Worm (Caenorhabditis elegans) whole organism, L2 larva: ENCODE measurements around the gene F13H10.9.

Experiments used
- egl-27 ChIP-seq: sonication (generic microtip); optimal IDR thresholded peaks from 3 replicates; lab custom pipeline; 2017; ENCODE audit warnings: missing biosample characterization, missing genetic modification reagents, missing genetic modification characterization
- fos-1 ChIP-seq: fragments of 150-350 bp; optimal IDR thresholded peaks from 2 replicates; lab custom pipeline; 2014; ENCODE audit warnings: missing biosample characterization, missing genetic modification characterization
- lsy-2 ChIP-seq, 2 experiments: fragments of 150-350 bp in 1 of 2; sonication (generic microtip) in 1 of 2; optimal IDR thresholded peaks; 2 replicates each; lab custom pipeline; 2014 to 2017; ENCODE audit warnings: missing biosample characterization in 2 of 2, missing genetic modification characterization in 2 of 2

- TF ChIP-seq egl-27 (tag; lab: Kevin White, UChicago) (no peak), lsy-2 (tag; optimal IDR thresholded peaks at IDR 0.05; lab: Kevin White, UChicago) (no peak), fos-1 (tag; lab: Kevin White, UChicago) (no peak)
Measured at ce11 chrIV:11022303-11022702, 20.6 kb downstream of the F13H10.9 start, which contains the start of gene alh-3.
